Worm (Caenorhabditis elegans) whole organism, mixed stage, embryonic: ENCODE results near the gene adt-2.

Experiments
- M03D4.4 ChIP-seq: sonication (generic microtip); optimal IDR thresholded peaks from 2 replicates; lab custom pipeline; 2017; ENCODE audit warnings: mild to moderate bottlenecking, missing genetic modification characterization, missing compliant biosample characterization
- bed-3 ChIP-seq: fragments of 200-800 bp; sonication (Bioruptor generic); optimal IDR thresholded peaks from 3 replicates; lab custom pipeline; 2018; ENCODE audit warnings: mild to moderate bottlenecking, missing genetic modification characterization, moderate library complexity, missing compliant biosample characterization
- blmp-1 ChIP-seq: fragments of 150-350 bp; optimal IDR thresholded peaks from 2 replicates; lab custom pipeline; 2014; ENCODE audit warnings: missing biosample characterization, missing genetic modification characterization
- ceh-39 ChIP-seq: fragments of 150-350 bp; optimal IDR thresholded peaks from 2 replicates; lab custom pipeline; 2014; ENCODE audit warnings: missing biosample characterization, missing genetic modification characterization
- ceh-43 ChIP-seq: fragments of 200-800 bp; sonication (Bioruptor generic); optimal IDR thresholded peaks from 2 replicates; lab custom pipeline; 2018; ENCODE audit warnings: mild to moderate bottlenecking, missing genetic modification characterization, moderate library complexity, missing compliant biosample characterization
- ceh-83 ChIP-seq: fragments of 200-800 bp; sonication (Bioruptor generic); optimal IDR thresholded peaks from 2 replicates; lab custom pipeline; 2018; ENCODE audit warnings: mild to moderate bottlenecking, missing genetic modification characterization, missing compliant biosample characterization
- ces-1 ChIP-seq: fragments of 150-350 bp; optimal IDR thresholded peaks from 2 replicates; lab custom pipeline; 2014; ENCODE audit warnings: missing biosample characterization, missing genetic modification reagents, missing genetic modification characterization
- cnd-1 ChIP-seq: fragments of 200-800 bp; sonication (Bioruptor generic); optimal IDR thresholded peaks from 2 replicates; lab custom pipeline; 2018; ENCODE audit warnings: mild to moderate bottlenecking, missing genetic modification characterization, missing compliant biosample characterization
- drap-1 ChIP-seq: fragments of 200-800 bp; sonication (Bioruptor generic); optimal IDR thresholded peaks from 3 replicates; lab custom pipeline; 2018; ENCODE audit warnings: mild to moderate bottlenecking, missing genetic modification characterization, missing compliant biosample characterization
- elt-1 ChIP-seq: sonication (generic microtip); optimal IDR thresholded peaks from 2 replicates; lab custom pipeline; 2017; ENCODE audit warnings: missing genetic modification characterization, mild to moderate bottlenecking, missing compliant biosample characterization, antibody characterized with exemption, moderate library complexity, borderline replicate concordance; ENCODE audit not compliant: insufficient read depth
- elt-3 ChIP-seq: fragments of 150-350 bp; optimal IDR thresholded peaks from 2 replicates; lab custom pipeline; 2014; ENCODE audit warnings: missing biosample characterization, missing genetic modification characterization
- flh-1 ChIP-seq: fragments of 200-800 bp; sonication (Bioruptor generic); optimal IDR thresholded peaks from 2 replicates; lab custom pipeline; 2018; ENCODE audit warnings: mild to moderate bottlenecking, missing genetic modification characterization, moderate library complexity, missing compliant biosample characterization
- ham-2 ChIP-seq: fragments of 200-800 bp; sonication (Bioruptor generic); optimal IDR thresholded peaks from 2 replicates; lab custom pipeline; 2018; ENCODE audit warnings: mild to moderate bottlenecking, missing genetic modification characterization, missing compliant biosample characterization
- hlh-1 ChIP-seq: fragments of 150-350 bp; optimal IDR thresholded peaks from 2 replicates; lab custom pipeline; 2014; ENCODE audit warnings: missing biosample characterization, missing genetic modification reagents, missing genetic modification characterization
- lin-13 ChIP-seq: fragments of 150-350 bp; optimal IDR thresholded peaks from 2 replicates; lab custom pipeline; 2014; ENCODE audit warnings: missing biosample characterization, missing genetic modification characterization
- lin-32 ChIP-seq: fragments of 200-800 bp; sonication (Bioruptor generic); optimal IDR thresholded peaks from 2 replicates; lab custom pipeline; 2018; ENCODE audit warnings: mild to moderate bottlenecking, missing genetic modification characterization, missing compliant biosample characterization
- lsy-2 ChIP-seq: fragments of 150-350 bp; optimal IDR thresholded peaks from 2 replicates; lab custom pipeline; 2014; ENCODE audit warnings: missing biosample characterization, missing genetic modification characterization
- mab-5 ChIP-seq: fragments of 150-350 bp; optimal IDR thresholded peaks from 2 replicates; lab custom pipeline; 2014; ENCODE audit warnings: missing biosample characterization, missing genetic modification characterization
- mep-1 ChIP-seq: fragments of 150-350 bp; optimal IDR thresholded peaks from 2 replicates; lab custom pipeline; 2017; ENCODE audit warnings: missing biosample characterization, missing genetic modification reagents, missing genetic modification characterization, inconsistent platforms
- mls-2 ChIP-seq: sonication (generic microtip); optimal IDR thresholded peaks from 2 replicates; lab custom pipeline; 2016; ENCODE audit warnings: mild to moderate bottlenecking, missing genetic modification characterization, moderate library complexity, missing compliant biosample characterization
- nhr-12 ChIP-seq: fragments of 150-350 bp; optimal IDR thresholded peaks from 2 replicates; lab custom pipeline; 2014; ENCODE audit warnings: missing biosample characterization, missing genetic modification characterization
- nhr-237 ChIP-seq: fragments of 150-350 bp; optimal IDR thresholded peaks from 2 replicates; lab custom pipeline; 2014; ENCODE audit warnings: missing biosample characterization, missing genetic modification characterization
- nhr-28 ChIP-seq: fragments of 150-350 bp; optimal IDR thresholded peaks from 2 replicates; lab custom pipeline; 2014; ENCODE audit warnings: missing biosample characterization, missing genetic modification characterization
- nhr-76 ChIP-seq: sonication (generic microtip); optimal IDR thresholded peaks from 2 replicates; lab custom pipeline; 2017; ENCODE audit warnings: missing biosample characterization, missing genetic modification characterization
- pha-4 ChIP-seq: fragments of 150-350 bp; optimal IDR thresholded peaks from 2 replicates; lab custom pipeline; 2018; ENCODE audit warnings: missing biosample characterization, missing genetic modification reagents, missing genetic modification characterization
- sem-2 ChIP-seq: fragments of 200-800 bp; sonication (Bioruptor generic); optimal IDR thresholded peaks from 2 replicates; lab custom pipeline; 2018; ENCODE audit warnings: mild to moderate bottlenecking, missing genetic modification characterization, missing compliant biosample characterization
- snpc-4 ChIP-seq: fragments of 150-350 bp; optimal IDR thresholded peaks from 2 replicates; lab custom pipeline; 2014; ENCODE audit warnings: missing biosample characterization, missing genetic modification characterization
- sptf-1 ChIP-seq: sonication (generic microtip); optimal IDR thresholded peaks from 2 replicates; lab custom pipeline; 2017; ENCODE audit warnings: mild to moderate bottlenecking, missing genetic modification characterization, moderate library complexity, missing compliant biosample characterization
- tbx-8 ChIP-seq: fragments of 200-800 bp; sonication (Bioruptor generic); optimal IDR thresholded peaks from 2 replicates; lab custom pipeline; 2018; ENCODE audit warnings: mild to moderate bottlenecking, missing genetic modification characterization, moderate library complexity, missing compliant biosample characterization
- unc-120 ChIP-seq: sonication (generic microtip); optimal IDR thresholded peaks from 2 replicates; lab custom pipeline; 2017; ENCODE audit warnings: missing genetic modification characterization, missing compliant biosample characterization; ENCODE audit not compliant: poor library complexity, severe bottlenecking
- unc-62 ChIP-seq: fragments of 150-350 bp; optimal IDR thresholded peaks from 2 replicates; lab custom pipeline; 2014; ENCODE audit warnings: missing biosample characterization, missing genetic modification reagents, missing genetic modification characterization
- zip-8 ChIP-seq: fragments of 150-350 bp; optimal IDR thresholded peaks from 2 replicates; lab custom pipeline; 2014; ENCODE audit warnings: missing biosample characterization, missing genetic modification characterization
- ztf-11 ChIP-seq: fragments of 150-350 bp; optimal IDR thresholded peaks from 2 replicates; lab custom pipeline; 2014; ENCODE audit warnings: missing biosample characterization, missing genetic modification characterization

The adt-2 gene

DNA sequence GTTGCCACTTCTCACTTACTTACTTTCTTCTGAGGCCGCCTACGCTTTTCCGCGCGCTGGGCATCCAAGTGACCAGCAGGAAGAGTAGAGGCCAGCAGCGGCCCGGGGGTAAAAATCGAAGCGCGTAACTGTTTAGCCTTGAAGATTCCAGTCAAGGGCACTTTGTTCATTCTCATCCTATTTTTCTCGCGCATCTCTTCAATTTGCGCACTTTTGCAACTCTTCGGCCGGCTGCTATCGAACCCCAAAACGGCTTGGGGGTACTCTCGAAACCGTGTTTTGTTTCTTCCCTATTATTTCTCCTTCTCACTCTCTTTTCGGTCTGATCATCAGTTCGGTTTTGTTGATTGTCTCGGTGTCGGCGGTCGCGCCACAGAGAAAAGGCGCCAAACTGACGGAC is 579 bp downstream of the adt-2 start:
- TF ChIP-seq sptf-1 (no peak), pha-4 (no peak), nhr-76 (no peak), mab-5 (tag; lab: Kevin White, UChicago) (no peak), lin-13 (tag; lab: Kevin White, UChicago) (no peak), tbx-8 (GFP tag; lab: Kevin White, UChicago) (no peak), blmp-1 (tag; lab: Kevin White, UChicago) (no peak), nhr-28 (tag; lab: Kevin White, UChicago) (no peak), cnd-1 (tag; lab: Kevin White, UChicago) (no peak), zip-8 (tag; lab: Kevin White, UChicago) (no peak), ceh-39 (tag; lab: Kevin White, UChicago) (no peak), nhr-237 (no peak), M03D4.4 (no peak), elt-1 (tag; lab: Kevin White, UChicago) (no peak), lsy-2 (no peak), nhr-12 (tag; lab: Kevin White, UChicago) (no peak), mep-1 (tag; lab: Kevin White, UChicago) (no peak), ztf-11 (tag; lab: Kevin White, UChicago) (no peak), sem-2 (GFP tag; lab: Kevin White, UChicago) (no peak)

DNA sequence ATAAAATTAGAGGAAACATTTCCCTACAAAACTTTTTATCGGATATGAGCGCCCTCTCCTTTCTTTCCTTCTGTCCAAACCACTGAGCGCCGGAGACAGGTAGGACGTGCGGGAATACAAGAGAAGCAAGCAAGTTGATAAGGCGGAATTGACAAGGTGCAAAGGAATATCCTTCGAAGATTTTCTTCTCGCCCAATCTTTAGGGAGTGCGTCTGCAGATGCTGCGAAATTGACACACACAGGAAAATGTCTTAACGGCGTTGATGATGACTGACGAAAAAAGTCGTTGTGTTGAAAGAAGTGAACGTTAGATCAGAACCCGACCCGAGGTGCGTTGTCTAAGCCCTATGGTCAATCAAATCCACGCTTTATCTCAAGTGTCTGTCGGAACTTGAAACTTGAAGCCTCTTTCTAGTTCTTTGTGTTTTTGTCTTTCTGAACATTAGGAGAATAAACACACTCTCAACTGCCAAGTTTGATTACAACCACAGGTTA is 1.8 kb downstream of the adt-2 start:
- no peak for TF ChIP-seq nhr-76
- TF ChIP-seq hlh-1 (tag; lab: Kevin White, UChicago) = no peak
- no peak for TF ChIP-seq bed-3
- no peak for TF ChIP-seq zip-8 (tag; lab: Kevin White, UChicago)
- TF ChIP-seq sptf-1 = no peak
- TF ChIP-seq lsy-2 = no peak
- TF ChIP-seq tbx-8 (GFP tag; lab: Kevin White, UChicago) = no peak
- TF ChIP-seq nhr-28 (tag; lab: Kevin White, UChicago) = no peak
- no peak for TF ChIP-seq unc-62
- no peak for TF ChIP-seq ceh-83 (GFP tag; lab: Kevin White, UChicago)
- TF ChIP-seq blmp-1 (tag; lab: Kevin White, UChicago) = no peak
- TF ChIP-seq nhr-237 = no peak
- TF ChIP-seq mep-1 (tag; lab: Kevin White, UChicago) = no peak
- TF ChIP-seq ceh-43 (GFP tag; lab: Kevin White, UChicago) = no peak
- no peak for TF ChIP-seq lin-13 (tag; lab: Kevin White, UChicago)
- TF ChIP-seq drap-1 (GFP tag; lab: Kevin White, UChicago) = no peak
- TF ChIP-seq elt-1 (tag; lab: Kevin White, UChicago) = no peak
- TF ChIP-seq ham-2 (GFP tag; lab: Kevin White, UChicago) = no peak

DNA sequence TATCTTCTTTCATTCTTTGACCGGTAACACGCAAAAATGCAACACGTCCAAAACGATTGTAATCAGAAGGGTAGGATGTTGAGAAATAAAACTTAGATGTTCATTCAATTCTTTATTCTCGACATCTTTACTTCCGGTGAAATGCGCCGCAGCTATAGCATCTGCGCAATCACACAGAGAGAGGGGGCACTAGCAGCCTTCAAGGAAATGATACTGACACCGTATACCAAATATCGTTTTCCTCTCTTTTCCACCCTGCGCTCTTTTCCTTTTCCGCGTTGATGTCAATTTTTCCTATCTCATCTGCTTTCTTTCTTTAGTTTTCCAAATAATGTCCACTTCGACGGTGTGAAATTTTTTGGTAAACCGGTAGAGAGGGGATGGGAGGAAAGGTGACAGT is 4.7 kb downstream of the adt-2 start:
- TF ChIP-seq mab-5 (tag; lab: Kevin White, UChicago) (no peak), ceh-83 (GFP tag; lab: Kevin White, UChicago) (no peak), cnd-1 (tag; lab: Kevin White, UChicago) (no peak), ceh-39 (tag; lab: Kevin White, UChicago) (no peak), unc-120 (tag; lab: Kevin White, UChicago) (no peak), zip-8 (tag; lab: Kevin White, UChicago) (no peak), mls-2 (tag; lab: Kevin White, UChicago) (no peak), nhr-12 (tag; lab: Kevin White, UChicago) (no peak), lin-32 (GFP tag; lab: Kevin White, UChicago) (no peak), pha-4 (no peak), elt-3 (tag; lab: Kevin White, UChicago) (no peak), flh-1 (GFP tag; lab: Kevin White, UChicago) (no peak), elt-1 (tag; lab: Kevin White, UChicago) (no peak), nhr-28 (tag; lab: Kevin White, UChicago) (no peak), ceh-43 (GFP tag; lab: Kevin White, UChicago) (no peak), tbx-8 (GFP tag; lab: Kevin White, UChicago) (no peak), nhr-237 (no peak), blmp-1 (tag; lab: Kevin White, UChicago) (no peak), sptf-1 (no peak)

DNA sequence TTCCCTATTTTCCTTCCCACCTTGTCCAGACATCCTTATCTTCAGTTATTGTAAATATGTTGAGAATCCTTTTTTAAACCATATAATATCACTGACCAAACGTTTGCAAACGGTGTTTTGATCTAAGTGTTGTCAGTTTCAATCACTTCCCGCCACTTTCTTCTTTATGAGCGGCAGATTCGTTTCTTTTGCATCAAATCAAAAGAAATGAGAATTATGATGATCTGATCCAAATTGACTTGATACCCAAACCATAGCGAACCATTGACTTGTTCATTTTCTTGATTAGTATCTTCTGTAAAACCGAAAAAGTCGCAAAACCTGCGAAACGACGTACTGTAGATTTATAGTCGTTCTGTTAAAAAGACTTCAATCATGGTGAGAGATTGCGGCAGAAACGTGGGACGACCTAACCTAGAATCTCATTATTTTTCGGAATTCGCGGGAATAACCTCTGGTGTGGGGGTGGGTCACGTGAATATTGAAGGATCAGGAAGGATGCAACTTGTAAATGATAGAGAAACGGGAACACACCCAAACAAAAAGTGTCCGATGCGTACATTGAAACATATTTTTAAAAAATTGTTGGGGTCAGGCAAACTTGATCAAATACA is 8.0 kb downstream of the adt-2 start:
- TF ChIP-seq snpc-4 (tag; lab: Kevin White, UChicago) (no peak), ceh-39 (tag; lab: Kevin White, UChicago) (no peak), mls-2 (tag; lab: Kevin White, UChicago) (no peak), nhr-28 (tag; lab: Kevin White, UChicago) (no peak), ces-1 (GFP tag; lab: Kevin White, UChicago) (no peak), ham-2 (GFP tag; lab: Kevin White, UChicago) (no peak), hlh-1 (tag; lab: Kevin White, UChicago) (no peak), sptf-1 (no peak), unc-120 (tag; lab: Kevin White, UChicago) (no peak), nhr-237 (no peak), ztf-11 (tag; lab: Kevin White, UChicago) (no peak), unc-62 (no peak), ceh-43 (GFP tag; lab: Kevin White, UChicago) (no peak)
- TF ChIP-seq, all 35 proteins: peak for 0
